Worm (Caenorhabditis elegans) whole organism, young adult: ENCODE results near the gene ZK795.3.

Source experiments
- F55B11.4 ChIP-seq: sonication (generic microtip); optimal IDR thresholded peaks from 2 replicates; lab custom pipeline; 2016; ENCODE audit warnings: missing compliant biosample characterization, missing genetic modification characterization, borderline replicate concordance; ENCODE audit not compliant: insufficient read depth
- Y79H2A.3 ChIP-seq: fragments of 200-800 bp; sonication (Bioruptor generic); conservative IDR thresholded peaks from 2 replicates; pipeline ENCODE4 v1.3.6; 2022; ENCODE audit warnings: missing genetic modification reagents, missing genetic modification characterization, missing compliant biosample characterization
- ceh-27 ChIP-seq: fragments of 200-800 bp; sonication (Bioruptor generic); optimal IDR thresholded peaks from 2 replicates; lab custom pipeline; 2018; ENCODE audit warnings: mild to moderate bottlenecking, missing genetic modification characterization, moderate library complexity, missing compliant biosample characterization

- TF ChIP-seq F55B11.4 (tag; lab: Kevin White, UChicago): no peak
- TF ChIP-seq Y79H2A.3: no peak
- TF ChIP-seq ceh-27 (GFP tag; lab: Kevin White, UChicago): no peak
Observed at ce11 chrIV:12565933-12566540, 6.9 kb downstream of the ZK795.3 start, which contains the start of gene eak-7.
